Worm (Caenorhabditis elegans) whole organism, late embryonic: ENCODE data around the gene algn-2.

Experiments
- C38D4.7 ChIP-seq: fragments of 200-800 bp; sonication (Bioruptor generic); optimal IDR thresholded peaks from 2 replicates; lab custom pipeline; 2018; ENCODE audit warnings: mild to moderate bottlenecking, missing genetic modification characterization, moderate library complexity, missing compliant biosample characterization
- F13H6.1 ChIP-seq: sonication (generic microtip); optimal IDR thresholded peaks from 2 replicates; lab custom pipeline; 2016; ENCODE audit warnings: missing genetic modification characterization, missing compliant biosample characterization
- K02D7.2 ChIP-seq: sonication (generic microtip); optimal IDR thresholded peaks from 2 replicates; lab custom pipeline; 2017; ENCODE audit warnings: mild to moderate bottlenecking, missing genetic modification characterization, missing compliant biosample characterization
- Y22D7AL.16 ChIP-seq: sonication (generic microtip); optimal IDR thresholded peaks from 2 replicates; lab custom pipeline; 2016; ENCODE audit warnings: missing genetic modification characterization, missing compliant biosample characterization
- ahr-1 ChIP-seq: sonication (generic microtip); optimal IDR thresholded peaks from 2 replicates; lab custom pipeline; 2016; ENCODE audit warnings: missing genetic modification characterization, missing compliant biosample characterization
- ceh-18 ChIP-seq: sonication (generic microtip); optimal IDR thresholded peaks from 2 replicates; lab custom pipeline; 2016; ENCODE audit warnings: missing genetic modification characterization, missing compliant biosample characterization
- ceh-19 ChIP-seq: fragments of 200-800 bp; sonication (Bioruptor generic); optimal IDR thresholded peaks from 2 replicates; lab custom pipeline; 2018; ENCODE audit warnings: mild to moderate bottlenecking, missing genetic modification characterization, missing compliant biosample characterization
- ceh-2 ChIP-seq: sonication (generic microtip); optimal IDR thresholded peaks from 2 replicates; lab custom pipeline; 2016; ENCODE audit warnings: missing genotype, missing genetic modification characterization, missing compliant biosample characterization
- ceh-30 ChIP-seq: fragments of 150-350 bp; optimal IDR thresholded peaks from 2 replicates; lab custom pipeline; 2014; ENCODE audit warnings: missing biosample characterization, missing genetic modification characterization
- ceh-31 ChIP-seq: sonication (generic microtip); optimal IDR thresholded peaks from 2 replicates; lab custom pipeline; 2016; ENCODE audit warnings: missing genetic modification characterization, missing compliant biosample characterization
- ceh-34 ChIP-seq: sonication (generic microtip); optimal IDR thresholded peaks from 2 replicates; lab custom pipeline; 2016; ENCODE audit warnings: mild to moderate bottlenecking, missing genetic modification characterization, missing compliant biosample characterization
- ceh-6 ChIP-seq: fragments of 200-800 bp; sonication (Bioruptor generic); optimal IDR thresholded peaks from 2 replicates; lab custom pipeline; 2018; ENCODE audit warnings: mild to moderate bottlenecking, missing genetic modification characterization, missing compliant biosample characterization
- dmd-4 ChIP-seq: sonication (generic microtip); optimal IDR thresholded peaks from 2 replicates; lab custom pipeline; 2016; ENCODE audit warnings: borderline replicate concordance, missing genetic modification characterization, missing compliant biosample characterization
- elt-2 ChIP-seq: sonication (generic microtip); optimal IDR thresholded peaks from 2 replicates; lab custom pipeline; 2016; ENCODE audit warnings: missing genetic modification reagents, missing genetic modification characterization, missing compliant biosample characterization
- ets-4 ChIP-seq: sonication (generic microtip); optimal IDR thresholded peaks from 2 replicates; lab custom pipeline; 2016; ENCODE audit warnings: missing genetic modification characterization, missing compliant biosample characterization
- fkh-6 ChIP-seq: sonication (generic microtip); optimal IDR thresholded peaks from 2 replicates; lab custom pipeline; 2016; ENCODE audit warnings: missing genetic modification characterization, missing compliant biosample characterization
- hlh-15 ChIP-seq: sonication (generic microtip); optimal IDR thresholded peaks from 2 replicates; lab custom pipeline; 2016; ENCODE audit warnings: missing genetic modification characterization, missing compliant biosample characterization
- hlh-30 ChIP-seq: sonication (generic microtip); optimal IDR thresholded peaks from 2 replicates; lab custom pipeline; 2017; ENCODE audit warnings: antibody characterized with exemption, missing genetic modification characterization, missing compliant biosample characterization; ENCODE audit not compliant: insufficient read depth
- hlh-6 ChIP-seq: sonication (generic microtip); optimal IDR thresholded peaks from 2 replicates; lab custom pipeline; 2016; ENCODE audit warnings: missing genotype, missing genetic modification characterization, missing compliant biosample characterization
- hlh-8 ChIP-seq: sonication (generic microtip); optimal IDR thresholded peaks from 2 replicates; lab custom pipeline; 2016; ENCODE audit warnings: missing genotype, missing genetic modification characterization, missing compliant biosample characterization
- lim-6 ChIP-seq: sonication (generic microtip); optimal IDR thresholded peaks from 2 replicates; lab custom pipeline; 2016; ENCODE audit warnings: missing genetic modification characterization, missing compliant biosample characterization
- lin-11 ChIP-seq: fragments of 200-800 bp; sonication (Bioruptor generic); optimal IDR thresholded peaks from 2 replicates; lab custom pipeline; 2018; ENCODE audit warnings: mild to moderate bottlenecking, missing genetic modification characterization, missing compliant biosample characterization
- madf-2 ChIP-seq: sonication (generic microtip); optimal IDR thresholded peaks from 2 replicates; lab custom pipeline; 2017; ENCODE audit warnings: missing genetic modification characterization, missing compliant biosample characterization
- mec-3 ChIP-seq: sonication (generic microtip); optimal IDR thresholded peaks from 2 replicates; lab custom pipeline; 2016; ENCODE audit warnings: borderline replicate concordance, missing genetic modification characterization, missing compliant biosample characterization
- nfya-1 ChIP-seq: sonication (generic microtip); optimal IDR thresholded peaks from 2 replicates; lab custom pipeline; 2017; ENCODE audit warnings: missing genetic modification characterization, mild to moderate bottlenecking, missing compliant biosample characterization, antibody characterized with exemption, moderate library complexity
- nhr-232 ChIP-seq: sonication (generic microtip); optimal IDR thresholded peaks from 2 replicates; lab custom pipeline; 2016; ENCODE audit warnings: missing genetic modification characterization, missing compliant biosample characterization
- pax-1 ChIP-seq: fragments of 150-350 bp; optimal IDR thresholded peaks from 2 replicates; lab custom pipeline; 2014; ENCODE audit warnings: missing biosample characterization, missing genetic modification characterization
- pha-2 ChIP-seq: sonication (generic microtip); optimal IDR thresholded peaks from 2 replicates; lab custom pipeline; 2017; ENCODE audit warnings: mild to moderate bottlenecking, missing genetic modification characterization, missing compliant biosample characterization
- pha-4 ChIP-seq: fragments of 150-350 bp; optimal IDR thresholded peaks from 2 replicates; lab custom pipeline; 2018; ENCODE audit warnings: missing biosample characterization, missing genetic modification reagents, missing genetic modification characterization
- pqm-1 ChIP-seq: sonication (generic microtip); optimal IDR thresholded peaks from 2 replicates; lab custom pipeline; 2016; ENCODE audit warnings: missing genetic modification characterization, missing compliant biosample characterization
- pros-1 ChIP-seq: fragments of 150-350 bp; optimal IDR thresholded peaks from 2 replicates; lab custom pipeline; 2014; ENCODE audit warnings: missing biosample characterization, missing genetic modification reagents, missing genetic modification characterization
- sdc-2 ChIP-seq: sonication (generic microtip); optimal IDR thresholded peaks from 2 replicates; lab custom pipeline; 2016; ENCODE audit warnings: missing genotype, missing genetic modification characterization, missing compliant biosample characterization
- sox-2 ChIP-seq: fragments of 200-800 bp; sonication (Bioruptor generic); IDR thresholded peaks from 2 replicates; pipeline ENCODE4 v1.3.6; 2022; ENCODE audit warnings: missing genetic modification reagents, missing genetic modification characterization, missing compliant biosample characterization
- syd-9 ChIP-seq: sonication (generic microtip); optimal IDR thresholded peaks from 2 replicates; lab custom pipeline; 2016; ENCODE audit warnings: mild to moderate bottlenecking, missing genetic modification characterization, moderate library complexity, missing compliant biosample characterization
- unc-3 ChIP-seq, 2 experiments: fragments of 200-800 bp in 1 of 2; sonication (Bioruptor generic) in 1 of 2; sonication (generic microtip) in 1 of 2; conservative IDR thresholded peaks in 1 of 2; optimal IDR thresholded peaks in 1 of 2; 2 replicates each; pipeline versions ENCODE4 v1.3.6 to Lab custom; 2016 to 2022; ENCODE audit warnings: missing compliant biosample characterization in 2 of 2, missing genetic modification characterization in 2 of 2, missing genetic modification reagents in 1 of 2
- unc-55 ChIP-seq: sonication (generic microtip); optimal IDR thresholded peaks from 2 replicates; lab custom pipeline; 2017; ENCODE audit warnings: missing biosample characterization, missing genetic modification reagents, missing genetic modification characterization
- zip-5 ChIP-seq: sonication (generic microtip); optimal IDR thresholded peaks from 2 replicates; lab custom pipeline; 2016; ENCODE audit warnings: missing genetic modification characterization, missing compliant biosample characterization
- ztf-16 ChIP-seq: sonication (generic microtip); optimal IDR thresholded peaks from 2 replicates; lab custom pipeline; 2017; ENCODE audit warnings: missing genetic modification characterization, missing compliant biosample characterization

Gene algn-2

ce11 chrII:5330206-5330686 is 44.8 kb upstream of the algn-2 start:
- TF ChIP-seq ceh-30 (no peak), fkh-6 (tag; lab: Kevin White, UChicago) (no peak), sdc-2 (tag; lab: Kevin White, UChicago) (no peak), pqm-1 (tag; lab: Kevin White, UChicago) (peak; percentile 55), pros-1 (tag; lab: Kevin White, UChicago) (no peak), nfya-1 (tag; lab: Kevin White, UChicago) (peak; percentile 70), K02D7.2 (tag; lab: Kevin White, UChicago) (no peak), elt-2 (tag; lab: Kevin White, UChicago) (peak; percentile 59), ceh-6 (no peak), hlh-6 (tag; lab: Kevin White, UChicago) (no peak), zip-5 (tag; lab: Kevin White, UChicago) (no peak), mec-3 (no peak), syd-9 (no peak), ceh-18 (peak; percentile 57), unc-55 (GFP tag; lab: Kevin White, UChicago) (peak; percentile 88), pha-2 (no peak), unc-3 (GFP tag; conservative IDR thresholded peaks at IDR 0.05; lab: Robert Waterston, UW) (no peak), unc-3 (tag; optimal IDR thresholded peaks at IDR 0.05; lab: Kevin White, UChicago) (no peak), F13H6.1 (tag; lab: Kevin White, UChicago) (no peak), pax-1 (peak; percentile 52), lim-6 (no peak), ceh-31 (peak; percentile 31), ceh-2 (tag; lab: Kevin White, UChicago) (no peak), ceh-34 (no peak), sox-2 (GFP tag; lab: Robert Waterston, UW) (no peak), Y22D7AL.16 (tag; lab: Kevin White, UChicago) (no peak), pha-4 (tag; lab: Kevin White, UChicago) (no peak), hlh-15 (tag; lab: Kevin White, UChicago) (no peak), dmd-4 (tag; lab: Kevin White, UChicago) (no peak), lin-11 (tag; lab: Kevin White, UChicago) (no peak), C38D4.7 (GFP tag; lab: Kevin White, UChicago) (no peak), hlh-30 (tag; lab: Kevin White, UChicago) (peak; percentile 48)

ce11 chrII:5331677-5332303 is 43.3 kb upstream of the algn-2 start:
- TF ChIP-seq ahr-1 (tag; lab: Kevin White, UChicago) = no peak
- TF ChIP-seq ceh-19 (GFP tag; lab: Kevin White, UChicago) = no peak
- TF ChIP-seq sdc-2 (tag; lab: Kevin White, UChicago) = no peak
- no peak for TF ChIP-seq hlh-8 (tag; lab: Kevin White, UChicago)
- no peak for TF ChIP-seq nhr-232 (tag; lab: Kevin White, UChicago)
- TF ChIP-seq ets-4 (tag; lab: Kevin White, UChicago) = no peak
- TF ChIP-seq ceh-2 (tag; lab: Kevin White, UChicago) = no peak
- TF ChIP-seq ztf-16 (tag; lab: Kevin White, UChicago) = no peak
- no peak for TF ChIP-seq C38D4.7 (GFP tag; lab: Kevin White, UChicago)

DNA sequence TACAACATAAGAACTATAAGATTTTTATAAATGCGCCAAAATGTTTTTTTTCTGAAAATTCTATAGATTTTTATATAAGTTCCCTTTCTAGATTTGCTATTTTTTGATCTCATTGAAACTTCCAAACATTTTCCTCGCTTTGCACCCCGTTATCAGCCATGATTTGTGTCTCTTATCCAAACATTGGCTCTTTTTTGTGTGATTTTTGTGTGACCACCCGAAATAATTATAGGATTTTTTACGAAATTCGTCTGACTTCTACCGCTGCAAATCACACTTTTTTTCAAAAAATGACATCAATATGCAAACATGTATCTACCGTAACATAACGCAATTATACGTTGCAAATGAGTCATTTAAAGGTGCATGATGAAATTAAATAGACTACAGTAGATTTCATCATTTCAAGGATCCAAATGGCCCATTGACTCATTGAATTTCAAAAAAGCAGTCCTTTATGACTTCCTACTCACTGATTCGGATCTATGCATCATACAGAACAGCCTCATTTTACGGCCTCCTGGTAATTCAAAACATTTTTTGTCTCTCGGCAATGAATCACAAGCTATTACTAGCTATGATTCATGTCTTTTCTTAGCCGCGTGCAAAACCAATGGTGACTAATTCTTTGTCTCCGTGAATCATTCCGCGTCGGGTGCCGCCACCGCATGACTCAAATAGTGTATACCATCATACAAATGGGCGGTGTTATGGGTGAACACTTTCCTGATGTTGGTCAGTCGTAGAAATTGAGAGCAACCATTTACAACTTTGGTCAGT is 42.5 kb upstream of the algn-2 start:
- TF ChIP-seq elt-2 (tag; lab: Kevin White, UChicago) (peak; percentile 8), madf-2 (tag; lab: Kevin White, UChicago) (no peak)
